Worm (Caenorhabditis elegans): ENCODE data around the gene lmd-5.

DNA sequence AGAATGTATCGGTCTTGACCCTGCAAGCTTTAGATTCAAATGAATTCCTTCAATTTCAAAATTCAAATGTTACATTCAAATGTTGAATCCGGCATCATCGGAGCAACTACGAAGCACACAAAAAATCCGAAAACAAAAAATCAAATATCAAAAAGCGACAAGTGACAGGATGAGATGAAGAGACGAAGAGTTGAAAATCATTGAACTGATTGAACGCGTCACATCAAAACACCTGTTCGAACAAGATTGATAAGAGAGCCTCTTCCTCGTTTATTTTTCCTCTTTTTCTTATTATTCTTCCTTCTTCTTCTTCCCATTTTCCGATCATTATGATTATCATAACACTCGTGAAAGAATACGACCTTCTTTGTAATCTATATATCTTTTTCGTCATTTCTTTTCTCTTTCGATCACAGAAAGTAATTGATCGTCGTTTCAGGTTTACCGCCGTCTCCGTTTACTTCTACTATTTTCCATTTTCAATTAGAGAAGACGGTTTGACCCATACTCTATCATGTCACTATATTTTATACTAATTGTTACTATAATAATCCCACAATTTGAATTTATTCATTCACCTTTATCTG lies 37.8 kb upstream of the lmd-5 start, which contains the start of gene VC5.2:
- TF ChIP-seq tra-4 (tag; optimal IDR thresholded peaks at IDR 0.05) (no peak), hmbx-1 (tag; optimal IDR thresholded peaks at IDR 0.05) (no peak), flt-1 (GFP tag; IDR thresholded peaks at IDR 0.05) (no peak), ceh-36 (tag; optimal IDR thresholded peaks at IDR 0.05) (no peak), ama-1 (optimal IDR thresholded peaks at IDR 0.05) (no peak)

Measured in whole organism, early embryonic.